Worm (Caenorhabditis elegans) whole organism, L3 larva: ENCODE measurements around the gene pqn-65.

Experiments used
- R02D3.7 ChIP-seq: fragments of 150-350 bp; optimal IDR thresholded peaks from 2 replicates; lab custom pipeline; 2014; ENCODE audit warnings: missing biosample characterization, missing genetic modification characterization
- ZK546.5 ChIP-seq: sonication (generic microtip); optimal IDR thresholded peaks from 2 replicates; lab custom pipeline; 2017; ENCODE audit warnings: missing biosample characterization, missing genetic modification characterization
- aly-2 ChIP-seq: fragments of 150-350 bp; optimal IDR thresholded peaks from 2 replicates; lab custom pipeline; 2014; ENCODE audit warnings: missing biosample characterization, missing genetic modification characterization
- ama-1 ChIP-seq: fragments of 150-350 bp; optimal IDR thresholded peaks from 2 replicates; lab custom pipeline; 2018
- ceh-16 ChIP-seq: sonication (generic microtip); optimal IDR thresholded peaks from 2 replicates; lab custom pipeline; 2017; ENCODE audit warnings: missing biosample characterization, missing genetic modification characterization
- ceh-28 ChIP-seq: fragments of 150-350 bp; optimal IDR thresholded peaks from 2 replicates; lab custom pipeline; 2014; ENCODE audit warnings: missing biosample characterization, missing genetic modification reagents, missing genetic modification characterization
- daf-12 ChIP-seq: fragments of 150-350 bp; optimal IDR thresholded peaks from 2 replicates; lab custom pipeline; 2014; ENCODE audit warnings: missing biosample characterization, missing genetic modification reagents, missing genetic modification characterization
- egl-27 ChIP-seq: sonication (generic microtip); optimal IDR thresholded peaks from 4 replicates; lab custom pipeline; 2017; ENCODE audit warnings: missing biosample characterization, missing genetic modification reagents, missing genetic modification characterization
- egl-5 ChIP-seq: fragments of 150-350 bp; optimal IDR thresholded peaks from 2 replicates; lab custom pipeline; 2017; ENCODE audit warnings: missing biosample characterization, missing genetic modification reagents, missing genetic modification characterization, inconsistent platforms
- elt-2 ChIP-seq: sonication (generic microtip); optimal IDR thresholded peaks from 2 replicates; lab custom pipeline; 2016; ENCODE audit warnings: missing genetic modification reagents, mild to moderate bottlenecking, missing genetic modification characterization, missing compliant biosample characterization
- eor-1 ChIP-seq, 2 experiments: fragments of 150-350 bp; optimal IDR thresholded peaks; 2 replicates each; lab custom pipeline; 2014 to 2018; ENCODE audit warnings: missing biosample characterization in 2 of 2, missing genetic modification characterization in 2 of 2
- fkh-10 ChIP-seq: sonication (generic microtip); optimal IDR thresholded peaks from 2 replicates; lab custom pipeline; 2017; ENCODE audit warnings: missing biosample characterization, missing genetic modification reagents, missing genetic modification characterization
- fos-1 ChIP-seq: fragments of 150-350 bp; optimal IDR thresholded peaks from 2 replicates; lab custom pipeline; 2014; ENCODE audit warnings: missing biosample characterization, missing genetic modification characterization
- jun-1 ChIP-seq: fragments of 150-350 bp; optimal IDR thresholded peaks from 2 replicates; lab custom pipeline; 2014; ENCODE audit warnings: missing biosample characterization, missing genetic modification reagents, missing genetic modification characterization
- lin-15B ChIP-seq: fragments of 150-350 bp; optimal IDR thresholded peaks from 2 replicates; lab custom pipeline; 2014; ENCODE audit warnings: missing biosample characterization, missing genetic modification characterization
- lin-39 ChIP-seq: fragments of 150-350 bp; optimal IDR thresholded peaks from 2 replicates; lab custom pipeline; 2018; ENCODE audit warnings: missing biosample characterization, missing genetic modification reagents, missing genetic modification characterization
- lsy-12 ChIP-seq: sonication (generic microtip); optimal IDR thresholded peaks from 2 replicates; lab custom pipeline; 2016; ENCODE audit warnings: mild to moderate bottlenecking, missing genetic modification characterization, missing compliant biosample characterization
- mdl-1 ChIP-seq: fragments of 150-350 bp; optimal IDR thresholded peaks from 2 replicates; lab custom pipeline; 2014; ENCODE audit warnings: missing biosample characterization, missing genetic modification characterization
- nfya-1 ChIP-seq: sonication (generic microtip); optimal IDR thresholded peaks from 2 replicates; lab custom pipeline; 2017; ENCODE audit warnings: missing genetic modification characterization, mild to moderate bottlenecking, missing compliant biosample characterization, antibody characterized with exemption, moderate library complexity; ENCODE audit not compliant: insufficient read depth
- nhr-11 ChIP-seq: fragments of 150-350 bp; optimal IDR thresholded peaks from 2 replicates; lab custom pipeline; 2014; ENCODE audit warnings: missing biosample characterization, missing genetic modification characterization
- nhr-12 ChIP-seq: fragments of 150-350 bp; optimal IDR thresholded peaks from 2 replicates; lab custom pipeline; 2014; ENCODE audit warnings: missing biosample characterization, missing genetic modification characterization
- nhr-23 ChIP-seq: fragments of 150-350 bp; optimal IDR thresholded peaks from 2 replicates; lab custom pipeline; 2014; ENCODE audit warnings: missing biosample characterization, missing genetic modification reagents, missing genetic modification characterization
- nhr-237 ChIP-seq: fragments of 150-350 bp; optimal IDR thresholded peaks from 2 replicates; lab custom pipeline; 2014; ENCODE audit warnings: missing biosample characterization, missing genetic modification characterization
- nhr-25 ChIP-seq: sonication (generic microtip); optimal IDR thresholded peaks from 2 replicates; lab custom pipeline; 2017; ENCODE audit warnings: missing biosample characterization, missing genetic modification characterization
- nhr-28 ChIP-seq: fragments of 150-350 bp; optimal IDR thresholded peaks from 2 replicates; lab custom pipeline; 2014; ENCODE audit warnings: missing biosample characterization, missing genetic modification characterization
- nhr-43 ChIP-seq: sonication (generic microtip); optimal IDR thresholded peaks from 2 replicates; lab custom pipeline; 2016; ENCODE audit warnings: mild to moderate bottlenecking, missing genetic modification characterization, missing compliant biosample characterization; ENCODE audit not compliant: poor library complexity, severe bottlenecking
- pha-4 ChIP-seq: fragments of 150-350 bp; optimal IDR thresholded peaks from 2 replicates; lab custom pipeline; 2014; ENCODE audit warnings: missing biosample characterization, missing genetic modification reagents, missing genetic modification characterization
- pqm-1 ChIP-seq: fragments of 150-350 bp; optimal IDR thresholded peaks from 2 replicates; lab custom pipeline; 2017; ENCODE audit warnings: missing biosample characterization, missing genetic modification characterization, inconsistent platforms
- sea-2 ChIP-seq: fragments of 150-350 bp; sonication (generic microtip); optimal IDR thresholded peaks from 4 replicates; lab custom pipeline; 2014; ENCODE audit warnings: missing biosample characterization, missing genetic modification reagents, missing genetic modification characterization
- skn-1 ChIP-seq: fragments of 150-350 bp; optimal IDR thresholded peaks from 2 replicates; lab custom pipeline; 2014; ENCODE audit warnings: missing biosample characterization, missing genetic modification characterization
- tbx-2 ChIP-seq: sonication (generic microtip); optimal IDR thresholded peaks from 2 replicates; lab custom pipeline; 2016; ENCODE audit warnings: mild to moderate bottlenecking, missing genetic modification characterization, missing compliant biosample characterization
- zag-1 ChIP-seq: fragments of 150-350 bp; optimal IDR thresholded peaks from 2 replicates; lab custom pipeline; 2014; ENCODE audit warnings: missing biosample characterization, missing genetic modification characterization
- ztf-11 ChIP-seq: fragments of 150-350 bp; optimal IDR thresholded peaks from 2 replicates; lab custom pipeline; 2014; ENCODE audit warnings: missing biosample characterization, missing genetic modification characterization
- ztf-4 ChIP-seq: fragments of 150-350 bp; optimal IDR thresholded peaks from 2 replicates; lab custom pipeline; 2014; ENCODE audit warnings: missing biosample characterization, missing genetic modification characterization

The pqn-65 gene

DNA sequence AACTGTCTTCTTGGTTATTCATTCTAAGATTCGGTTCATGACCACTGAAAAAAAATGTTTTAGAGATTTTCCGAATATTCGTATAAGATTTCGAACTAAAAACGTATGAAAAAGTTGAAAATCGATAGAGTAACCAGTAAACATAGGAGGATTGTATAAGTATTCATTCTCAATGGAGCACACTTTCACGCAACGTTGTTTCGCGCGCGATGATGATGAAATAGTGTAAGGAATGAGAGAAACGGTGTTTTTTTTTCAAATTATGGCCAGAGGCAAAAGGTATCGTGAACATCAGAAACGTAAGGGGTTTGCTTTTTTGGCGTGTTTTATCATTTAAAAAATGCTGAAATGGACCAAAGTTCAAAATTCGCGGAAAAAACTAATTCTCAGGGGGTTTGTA is at the start of gene pqn-65:
Gene pqn-65, minus strand, starts transcription at position 54 of the 400 bp plus-strand sequence.
- TF ChIP-seq fkh-10 (GFP tag; lab: Kevin White, UChicago), result no peak
- peak; percentile 25 for TF ChIP-seq lin-15B (tag; lab: Kevin White, UChicago)
- peak; percentile 38 for TF ChIP-seq egl-5 (tag; lab: Kevin White, UChicago)
- no peak for TF ChIP-seq jun-1
- peak; percentile 19 for TF ChIP-seq ceh-28
- TF ChIP-seq nhr-237 (tag; lab: Kevin White, UChicago), result no peak
- TF ChIP-seq ztf-4 (tag; lab: Kevin White, UChicago), result no peak
- TF ChIP-seq tbx-2 (tag; lab: Kevin White, UChicago), result no peak
- peak; percentile 36 for TF ChIP-seq nhr-25 (tag; lab: Kevin White, UChicago)
- TF ChIP-seq nhr-28 (tag; lab: Kevin White, UChicago), result no peak
- TF ChIP-seq nhr-43 (tag; lab: Kevin White, UChicago), result no peak
- TF ChIP-seq elt-2 (tag; lab: Kevin White, UChicago), result peak; percentile 12
- no peak for TF ChIP-seq fos-1 (tag; lab: Kevin White, UChicago)
- no peak for TF ChIP-seq ZK546.5 (tag; lab: Kevin White, UChicago)
- no peak for TF ChIP-seq eor-1 (tag; optimal IDR thresholded peaks at IDR 0.05; lab: Kevin White, UChicago)
- TF ChIP-seq R02D3.7 (tag; lab: Kevin White, UChicago), result no peak
- TF ChIP-seq zag-1 (tag; lab: Kevin White, UChicago), result no peak
- TF ChIP-seq sea-2, result no peak
- no peak for TF ChIP-seq ama-1 (lab: Kevin White, UChicago)
- no peak for TF ChIP-seq nhr-12
- TF ChIP-seq nfya-1 (tag; lab: Kevin White, UChicago), result peak; percentile 39
- peak; percentile 73 for TF ChIP-seq pha-4 (tag; lab: Kevin White, UChicago)
- TF ChIP-seq nhr-23 (tag; lab: Kevin White, UChicago), result no peak

DNA sequence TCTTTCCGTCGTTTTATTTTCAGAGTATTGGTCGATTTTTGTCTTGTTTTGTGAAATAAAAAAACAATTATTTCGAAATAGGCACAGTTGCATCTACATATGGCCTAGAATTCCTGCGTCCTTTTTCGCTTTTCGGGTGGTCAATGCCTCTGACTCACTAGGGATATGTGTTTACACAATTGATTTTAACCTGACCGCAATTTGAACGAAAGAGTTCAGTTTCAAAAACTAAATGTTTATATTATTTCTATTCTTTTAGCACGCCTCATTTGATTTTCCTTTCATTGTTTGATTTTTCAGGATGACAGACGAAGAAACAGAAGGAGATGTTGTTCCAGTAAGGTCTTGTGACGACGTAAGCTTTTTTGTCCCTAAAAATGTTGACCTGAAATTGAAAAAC is 48.4 kb upstream of the pqn-65 start, which contains the start of gene mfsd-12:
Gene mfsd-12, plus strand, starts transcription at position 301 of the 400 bp plus-strand sequence.
- TF ChIP-seq ztf-11 (no peak), pha-4 (tag; lab: Kevin White, UChicago) (peak; percentile 7)

- TF ChIP-seq egl-27 (tag; lab: Kevin White, UChicago) (no peak), aly-2 (tag; lab: Kevin White, UChicago) (no peak), daf-12 (tag; lab: Kevin White, UChicago) (no peak), lsy-12 (tag; lab: Kevin White, UChicago) (no peak), nfya-1 (tag; lab: Kevin White, UChicago) (no peak), fkh-10 (GFP tag; lab: Kevin White, UChicago) (no peak), ceh-28 (no peak), skn-1 (no peak), fos-1 (tag; lab: Kevin White, UChicago) (no peak), sea-2 (no peak), ztf-4 (tag; lab: Kevin White, UChicago) (no peak), eor-1 (tag; optimal IDR thresholded peaks at IDR 0.05; lab: Kevin White, UChicago) (no peak), ceh-16 (no peak)
These were observed 45.2 kb upstream of the pqn-65 start for ce11 chrX:4664649-4665048.

DNA sequence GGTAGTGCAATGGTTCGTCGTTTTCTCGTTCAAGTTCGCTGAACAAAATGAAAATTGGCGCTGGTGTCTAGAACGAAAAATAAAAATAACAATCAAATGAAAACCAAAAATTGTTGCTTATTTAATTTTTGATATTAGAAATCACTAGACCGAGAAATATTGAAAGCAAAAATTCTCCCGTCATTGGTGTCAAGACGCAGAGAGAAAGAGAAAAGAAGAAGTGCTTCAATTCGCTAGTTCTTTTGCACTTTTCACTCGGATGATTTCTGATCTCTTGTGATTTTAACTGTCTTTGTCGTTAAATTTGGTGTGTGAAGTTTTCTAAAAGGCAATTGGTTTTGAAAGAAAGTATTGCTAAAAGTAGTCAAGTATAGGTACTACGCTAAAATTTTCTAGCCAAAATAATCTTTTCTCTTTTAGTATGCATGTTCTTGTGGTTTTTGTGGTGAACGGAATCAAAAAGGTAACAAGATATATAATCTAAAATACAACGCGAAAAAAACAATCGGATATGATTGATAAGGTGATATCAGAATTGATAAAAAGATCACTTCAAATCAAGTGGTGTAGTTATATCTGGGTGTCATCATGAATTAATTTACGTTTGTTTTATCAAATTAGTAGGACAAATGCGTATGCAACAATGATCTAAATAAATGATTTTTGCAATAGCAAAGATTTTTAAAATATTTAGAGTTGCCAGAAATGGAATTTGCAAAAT is 43.7 kb upstream of the pqn-65 start:
- TF ChIP-seq lin-39 (tag; lab: Kevin White, UChicago) (no peak), pqm-1 (tag; lab: Kevin White, UChicago) (peak; percentile 21), nfya-1 (tag; lab: Kevin White, UChicago) (peak; percentile 33), ceh-16 (no peak), mdl-1 (no peak), fkh-10 (GFP tag; lab: Kevin White, UChicago) (no peak), elt-2 (tag; lab: Kevin White, UChicago) (peak; percentile 5), tbx-2 (tag; lab: Kevin White, UChicago) (no peak), nhr-11 (tag; lab: Kevin White, UChicago) (no peak), egl-5 (tag; lab: Kevin White, UChicago) (no peak)
